Worm (Caenorhabditis elegans): ENCODE data around the gene fbxa-107.

- TF ChIP-seq unc-62 (GFP tag; optimal IDR thresholded peaks at IDR 0.05) (no peak), tbx-2 (tag; optimal IDR thresholded peaks at IDR 0.05) (no peak), ceh-90 (tag; optimal IDR thresholded peaks at IDR 0.05) (no peak), nhr-77 (tag; optimal IDR thresholded peaks at IDR 0.05) (no peak)
Observed at ce11 chrV:18144442-18144841, 20.7 kb downstream of the fbxa-107 start.

Measured in whole organism, L1 larva.